Fruit fly (Drosophila melanogaster): ENCODE measurements around the gene CG4884.

The CG4884 gene

dm6 chr3R:27987329-27987728, 28.3 kb upstream of the CG4884 start (continued):
- TF ChIP-seq CG15479 (GFP tag; optimal IDR thresholded peaks at IDR 0.05) (no peak), bcd (GFP tag; optimal IDR thresholded peaks at IDR 0.05) (peak; percentile 66), Adf1 (GFP tag; IDR thresholded peaks at IDR 0.05) (peak; percentile 52), lola (GFP tag; optimal IDR thresholded peaks at IDR 0.05) (peak in 1 of 3 experiments; percentile 50), HLH3B (GFP tag; IDR thresholded peaks at IDR 0.05) (peak; percentile 72), Opbp (GFP tag; IDR thresholded peaks at IDR 0.05; ENCODE audit: partially characterized antibody) (no peak), Atf3 (GFP tag; optimal IDR thresholded peaks at IDR 0.05) (no peak), pfk (GFP tag; optimal IDR thresholded peaks at IDR 0.05) (no peak), pita (GFP tag; optimal IDR thresholded peaks at IDR 0.05) (no peak), CG11398 (GFP tag; optimal IDR thresholded peaks at IDR 0.05) (no peak), Stat92E (GFP tag; optimal IDR thresholded peaks at IDR 0.05) (no peak), CG3995 (GFP tag; optimal IDR thresholded peaks at IDR 0.05) (peak; percentile 17), CG7271 (tag; optimal IDR thresholded peaks at IDR 0.05) (no peak), trh (GFP tag; optimal IDR thresholded peaks at IDR 0.05) (peak; percentile 32), dati (GFP tag; IDR thresholded peaks at IDR 0.05) (no peak), ATbp (GFP tag; optimal IDR thresholded peaks at IDR 0.05) (no peak), Side (GFP tag; optimal IDR thresholded peaks at IDR 0.05) (no peak), lov (optimal IDR thresholded peaks at IDR 0.05) (no peak), lov (GFP tag; IDR thresholded peaks at IDR 0.05) (no peak), CG11085 (GFP tag; IDR thresholded peaks at IDR 0.05) (0 out of 2 replicates have a peak, but pooled peaks have one; percentile 50), vfl (GFP tag; optimal IDR thresholded peaks at IDR 0.05) (no peak), CG3847 (GFP tag; IDR thresholded peaks at IDR 0.05) (peak; percentile 78), HmgZ (tag; optimal IDR thresholded peaks at IDR 0.05) (no peak), dimm (GFP tag; IDR thresholded peaks at IDR 0.05) (no peak), CG7963 (GFP tag; IDR thresholded peaks at IDR 0.05; ENCODE audit: partially characterized antibody) (no peak), CG14965 (GFP tag; optimal IDR thresholded peaks at IDR 0.05; ENCODE audit: borderline replicate concordance) (no peak), vnd (GFP tag; IDR thresholded peaks at IDR 0.05; ENCODE audit: partially characterized antibody) (no peak), CG12236 (GFP tag; optimal IDR thresholded peaks at IDR 0.05) (no peak), lab (GFP tag; optimal IDR thresholded peaks at IDR 0.05) (peak; percentile 56), CG15696 (tag; optimal IDR thresholded peaks at IDR 0.05) (no peak), gsb-n (tag; optimal IDR thresholded peaks at IDR 0.05) (peak; percentile 35), CG7786 (GFP tag; optimal IDR thresholded peaks at IDR 0.05) (no peak), dm (GFP tag; optimal IDR thresholded peaks at IDR 0.05) (no peak), CG11695 (GFP tag; IDR thresholded peaks at IDR 0.05) (peak; percentile 74; the same call in 2 of the 3 replicates), CG34376 (GFP tag; optimal IDR thresholded peaks at IDR 0.05) (no peak), CG8281 (tag; optimal IDR thresholded peaks at IDR 0.05) (no peak), CG30403 (GFP tag; optimal IDR thresholded peaks at IDR 0.05) (peak; percentile 77), Dp (GFP tag; optimal IDR thresholded peaks at IDR 0.05) (no peak), jigr1 (GFP tag; IDR thresholded peaks at IDR 0.05) (no peak), CG10321 (GFP tag; IDR thresholded peaks at IDR 0.05) (no peak), tna (GFP tag; IDR thresholded peaks at IDR 0.05; ENCODE audit: partially characterized antibody) (no peak), bbx (GFP tag; IDR thresholded peaks at IDR 0.05; ENCODE audit: partially characterized antibody) (no peak), CG33213 (GFP tag; optimal IDR thresholded peaks at IDR 0.05) (no peak), CG1603 (tag; optimal IDR thresholded peaks at IDR 0.05) (no peak), Bgb (GFP tag; IDR thresholded peaks at IDR 0.05; ENCODE audit: partially characterized antibody) (no peak), ranshi (GFP tag; IDR thresholded peaks at IDR 0.05) (peak; percentile 75), CG18619 (GFP tag; optimal IDR thresholded peaks at IDR 0.05) (peak; percentile 59), CG10147 (GFP tag; optimal IDR thresholded peaks at IDR 0.05) (peak; percentile 69), pzg (GFP tag; optimal IDR thresholded peaks at IDR 0.05) (no peak), CG13287 (GFP tag; IDR thresholded peaks at IDR 0.05; ENCODE audit: partially characterized antibody) (no peak)
